Fruit fly (Drosophila melanogaster): ENCODE measurements around the gene tant.
A peak's percentile ranks its signal among the peaks of the same experiment; 100 is the strongest.

The tant gene

DNA sequence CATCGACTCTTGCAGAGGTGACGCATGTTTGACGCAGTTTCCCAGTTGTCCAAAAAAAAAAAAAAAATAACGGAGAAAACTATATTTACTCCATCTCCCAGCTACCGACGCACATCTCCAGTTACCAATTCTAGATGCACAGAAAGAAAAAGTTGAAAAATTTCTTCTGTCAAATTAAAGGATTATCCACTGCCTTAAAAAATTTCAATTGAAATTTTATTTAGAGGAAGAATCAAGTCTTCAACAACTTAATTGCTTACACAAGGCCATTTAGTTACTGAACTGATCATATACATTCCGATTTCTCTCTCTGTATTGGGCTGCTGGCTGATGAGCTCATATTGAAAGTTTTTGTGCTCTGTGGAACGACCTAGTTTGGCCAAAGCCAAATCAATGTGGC, 31.1 kb downstream of the tant start (continued):
- TF ChIP-seq grau (tag; optimal IDR thresholded peaks at IDR 0.05) (peak; percentile 54), E2f2 (GFP tag; IDR thresholded peaks at IDR 0.05) (no peak), CG7963 (GFP tag; IDR thresholded peaks at IDR 0.05; ENCODE audit: partially characterized antibody) (no peak), CG10274 (GFP tag; optimal IDR thresholded peaks at IDR 0.05) (no peak), wdn (GFP tag; IDR thresholded peaks at IDR 0.05) (no peak), mirr (GFP tag; optimal IDR thresholded peaks at IDR 0.05) (no peak), prd (optimal IDR thresholded peaks at IDR 0.05) (no peak), prd (GFP tag; IDR thresholded peaks at IDR 0.05) (peak; percentile 45; the same call in 1 of the 3 replicates), kah (GFP tag; optimal IDR thresholded peaks at IDR 0.05) (no peak), dpn (GFP tag; optimal IDR thresholded peaks at IDR 0.05) (peak; percentile 27 to 48), CG4328 (GFP tag; optimal IDR thresholded peaks at IDR 0.05) (no peak), CG34422 (GFP tag; IDR thresholded peaks at IDR 0.05) (no peak), psq (GFP tag; optimal IDR thresholded peaks at IDR 0.05) (no peak), zen (tag; optimal IDR thresholded peaks at IDR 0.05) (no peak), hbn (GFP tag; IDR thresholded peaks at IDR 0.05; ENCODE audit: partially characterized antibody) (no peak), crol (GFP tag; IDR thresholded peaks at IDR 0.05) (no peak), lbe (GFP tag; optimal IDR thresholded peaks at IDR 0.05) (no peak), onecut (GFP tag; IDR thresholded peaks at IDR 0.05) (no peak), CG8359 (GFP tag; optimal IDR thresholded peaks at IDR 0.05; ENCODE audit: borderline replicate concordance) (no peak)

DNA sequence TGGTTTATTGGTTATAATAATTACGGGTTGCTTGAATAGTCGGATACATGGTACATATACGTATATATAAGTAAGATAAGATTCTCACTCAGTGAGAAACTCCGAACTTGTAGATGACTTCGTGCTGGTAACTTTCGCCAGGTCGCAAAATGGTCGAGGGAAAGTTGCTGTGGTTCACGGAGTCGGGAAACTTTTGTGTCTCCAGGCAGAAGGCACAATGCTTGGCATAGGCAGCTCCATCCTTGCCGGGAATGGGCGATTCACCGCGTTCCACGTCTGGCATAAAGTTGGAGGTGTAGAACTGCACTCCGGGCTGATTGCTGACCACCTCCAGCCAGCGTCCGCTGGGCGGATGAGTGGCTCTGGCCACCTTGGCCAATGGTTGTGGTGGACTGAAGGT, 38.3 kb downstream of the tant start, which contains the start of gene CG10469:
CG10469 (minus strand) TSS at position 101 of the 400 bp plus-strand sequence.
- no peak for TF ChIP-seq CG1792 (GFP tag; optimal IDR thresholded peaks at IDR 0.05)
- no peak for TF ChIP-seq CG14014 (GFP tag; IDR thresholded peaks at IDR 0.05)
- no peak for TF ChIP-seq h (optimal IDR thresholded peaks at IDR 0.05)
- TF ChIP-seq CG16813 (GFP tag; IDR thresholded peaks at IDR 0.05; ENCODE audit: partially characterized antibody) = 0 out of 3 replicates have a peak, but pooled peaks have one; percentile 16
- TF ChIP-seq vnd (GFP tag; IDR thresholded peaks at IDR 0.05; ENCODE audit: partially characterized antibody) = no peak
- TF ChIP-seq D19B (GFP tag; optimal IDR thresholded peaks at IDR 0.05) = no peak
- no peak for TF ChIP-seq sd (tag; optimal IDR thresholded peaks at IDR 0.05)
- no peak for TF ChIP-seq CG4282 (GFP tag; optimal IDR thresholded peaks at IDR 0.05)

DNA sequence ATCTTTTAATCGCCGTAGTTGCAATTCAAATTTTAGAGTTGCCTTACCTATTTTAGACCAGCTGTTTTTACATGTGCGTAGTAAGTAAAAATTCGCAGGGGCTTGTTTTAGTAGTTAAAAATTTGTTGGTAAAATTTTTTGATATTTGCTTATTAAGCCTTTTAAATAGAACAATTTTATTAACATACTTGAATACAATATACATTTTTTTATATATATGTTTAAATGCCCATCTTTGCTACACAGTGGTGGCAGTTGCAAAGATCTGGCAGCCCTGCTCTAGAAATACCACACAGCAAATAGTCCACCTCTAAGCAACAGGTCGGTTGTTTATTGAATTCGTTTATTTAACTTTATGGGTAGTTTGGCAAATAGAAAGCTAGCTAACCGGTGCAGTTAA, 39.8 kb downstream of the tant start, which contains the start of the genes CG10467 and loj:
CG10467 (minus strand) TSS at position 51 of the 400 bp plus-strand sequence.
loj (plus strand) TSS at position 291 of the 400 bp plus-strand sequence.
- TF ChIP-seq CG9876 (GFP tag; optimal IDR thresholded peaks at IDR 0.05) (peak; percentile 79), pb (GFP tag; optimal IDR thresholded peaks at IDR 0.05) (peak; percentile 2), NC2β (GFP tag; optimal IDR thresholded peaks at IDR 0.05) (peak; percentile 65), sim (GFP tag; IDR thresholded peaks at IDR 0.05) (peak; percentile 71; the same call in 1 of the 2 replicates), CG7786 (GFP tag; optimal IDR thresholded peaks at IDR 0.05) (peak; percentile 83), trh (GFP tag; optimal IDR thresholded peaks at IDR 0.05) (peak; percentile 95), tgo (GFP tag; IDR thresholded peaks at IDR 0.05) (peak; percentile 97), vvl (GFP tag; IDR thresholded peaks at IDR 0.05) (peak; percentile 97), aop (GFP tag; IDR thresholded peaks at IDR 0.05) (peak; percentile 77; the same call in 1 of the 2 replicates), wdn (GFP tag; IDR thresholded peaks at IDR 0.05) (peak; percentile 93), sisA (GFP tag; IDR thresholded peaks at IDR 0.05) (peak; percentile 99), Xbp1 (GFP tag; optimal IDR thresholded peaks at IDR 0.05) (peak; percentile 98), corto (GFP tag; optimal IDR thresholded peaks at IDR 0.05) (no peak), chn (GFP tag; optimal IDR thresholded peaks at IDR 0.05) (peak; percentile 91), CG4854 (GFP tag; optimal IDR thresholded peaks at IDR 0.05) (peak; percentile 86), Stat92E (GFP tag; optimal IDR thresholded peaks at IDR 0.05) (peak in 1 of 3 experiments; percentile 86), pzg (GFP tag; optimal IDR thresholded peaks at IDR 0.05) (peak; percentile 63), CG17186 (GFP tag; optimal IDR thresholded peaks at IDR 0.05) (peak; percentile 48), nerfin-1 (tag; optimal IDR thresholded peaks at IDR 0.05) (peak; percentile 93), CG4707 (GFP tag; optimal IDR thresholded peaks at IDR 0.05) (peak; percentile 73), chm (GFP tag; IDR thresholded peaks at IDR 0.05) (peak; percentile 93), hb (GFP tag; IDR thresholded peaks at IDR 0.05; ENCODE audit: partially characterized antibody) (peak; percentile 46), Optix (GFP tag; IDR thresholded peaks at IDR 0.05) (peak; percentile 88), Sox102F (GFP tag; optimal IDR thresholded peaks at IDR 0.05) (peak; percentile 97)

All from whole organism, embryonic.